Worm (Caenorhabditis elegans) whole organism, L2 larva: Measurements from ENCODE around the gene nhr-177.
A peak's percentile ranks its signal among the peaks of the same experiment; 100 is the strongest.

ENCODE experiments used
- C34F6.9 ChIP-seq: fragments of 150-350 bp; optimal IDR thresholded peaks from 2 replicates; lab custom pipeline; 2014; ENCODE audit warnings: missing biosample characterization, missing genetic modification characterization
- Y55F3AM.14 ChIP-seq: fragments of 200-800 bp; sonication (Bioruptor generic); optimal IDR thresholded peaks from 2 replicates; lab custom pipeline; 2018; ENCODE audit warnings: mild to moderate bottlenecking, missing genetic modification characterization, missing compliant biosample characterization
- ZK546.5 ChIP-seq: sonication (generic microtip); optimal IDR thresholded peaks from 2 replicates; lab custom pipeline; 2017; ENCODE audit warnings: missing biosample characterization, missing genetic modification characterization
- alr-1 ChIP-seq: fragments of 150-350 bp; optimal IDR thresholded peaks from 2 replicates; lab custom pipeline; 2014; ENCODE audit warnings: missing biosample characterization, missing genetic modification characterization
- ceh-16 ChIP-seq: fragments of 150-350 bp; optimal IDR thresholded peaks from 2 replicates; lab custom pipeline; 2014; ENCODE audit warnings: missing biosample characterization, missing genetic modification characterization
- ceh-82 ChIP-seq: fragments of 150-350 bp; optimal IDR thresholded peaks from 2 replicates; lab custom pipeline; 2014; ENCODE audit warnings: missing biosample characterization, missing genetic modification characterization
- crh-2 ChIP-seq: sonication (generic microtip); optimal IDR thresholded peaks from 2 replicates; lab custom pipeline; 2017; ENCODE audit warnings: missing biosample characterization, missing genetic modification characterization
- dmd-4 ChIP-seq: sonication (generic microtip); optimal IDR thresholded peaks from 2 replicates; lab custom pipeline; 2017; ENCODE audit warnings: missing biosample characterization, missing genetic modification characterization
- egl-27 ChIP-seq: sonication (generic microtip); optimal IDR thresholded peaks from 3 replicates; lab custom pipeline; 2017; ENCODE audit warnings: missing biosample characterization, missing genetic modification reagents, missing genetic modification characterization
- elt-1 ChIP-seq: fragments of 150-350 bp; optimal IDR thresholded peaks from 2 replicates; lab custom pipeline; 2014; ENCODE audit warnings: missing biosample characterization, missing genetic modification characterization
- fos-1 ChIP-seq: fragments of 150-350 bp; optimal IDR thresholded peaks from 2 replicates; lab custom pipeline; 2014; ENCODE audit warnings: missing biosample characterization, missing genetic modification characterization
- gmeb-1 ChIP-seq: fragments of 150-350 bp; optimal IDR thresholded peaks from 2 replicates; lab custom pipeline; 2014; ENCODE audit warnings: missing biosample characterization, missing genetic modification characterization
- lin-13 ChIP-seq: fragments of 150-350 bp; optimal IDR thresholded peaks from 2 replicates; lab custom pipeline; 2014; ENCODE audit warnings: missing biosample characterization, missing genetic modification reagents, missing genetic modification characterization
- lin-39 ChIP-seq: fragments of 150-350 bp; optimal IDR thresholded peaks from 2 replicates; lab custom pipeline; 2014; ENCODE audit warnings: missing biosample characterization, missing genetic modification reagents, missing genetic modification characterization
- mbf-1 ChIP-seq: sonication (generic microtip); optimal IDR thresholded peaks from 2 replicates; lab custom pipeline; 2017; ENCODE audit warnings: missing biosample characterization, missing genetic modification characterization
- mdl-1 ChIP-seq, 2 experiments: fragments of 150-350 bp in 1 of 2; sonication (generic microtip) in 1 of 2; optimal IDR thresholded peaks; 2 replicates each; lab custom pipeline; 2017; ENCODE audit warnings: missing biosample characterization in 2 of 2, missing genetic modification characterization in 2 of 2
- nhr-11 ChIP-seq: fragments of 150-350 bp; optimal IDR thresholded peaks from 2 replicates; lab custom pipeline; 2014; ENCODE audit warnings: missing biosample characterization, missing genetic modification characterization
- nhr-12 ChIP-seq: fragments of 150-350 bp; optimal IDR thresholded peaks from 2 replicates; lab custom pipeline; 2014; ENCODE audit warnings: missing biosample characterization, missing genetic modification characterization
- nhr-129 ChIP-seq: fragments of 150-350 bp; optimal IDR thresholded peaks from 2 replicates; lab custom pipeline; 2014; ENCODE audit warnings: missing biosample characterization, missing genetic modification characterization
- nhr-21 ChIP-seq: fragments of 150-350 bp; optimal IDR thresholded peaks from 2 replicates; lab custom pipeline; 2014; ENCODE audit warnings: missing biosample characterization, missing genetic modification characterization
- nhr-23 ChIP-seq: fragments of 150-350 bp; optimal IDR thresholded peaks from 2 replicates; lab custom pipeline; 2014; ENCODE audit warnings: missing biosample characterization, missing genetic modification reagents, missing genetic modification characterization
- nhr-237 ChIP-seq: fragments of 150-350 bp; optimal IDR thresholded peaks from 2 replicates; lab custom pipeline; 2014; ENCODE audit warnings: missing biosample characterization, missing genetic modification characterization
- nhr-25 ChIP-seq: fragments of 150-350 bp; sonication (generic microtip); optimal IDR thresholded peaks from 3 replicates; lab custom pipeline; 2014; ENCODE audit warnings: missing biosample characterization, missing genetic modification characterization
- nhr-6 ChIP-seq: fragments of 150-350 bp; optimal IDR thresholded peaks from 2 replicates; lab custom pipeline; 2014; ENCODE audit warnings: missing biosample characterization, missing genetic modification characterization
- nhr-77 ChIP-seq: fragments of 150-350 bp; optimal IDR thresholded peaks from 2 replicates; lab custom pipeline; 2014; ENCODE audit warnings: missing biosample characterization, missing genetic modification characterization
- peb-1 ChIP-seq: fragments of 150-350 bp; optimal IDR thresholded peaks from 2 replicates; lab custom pipeline; 2014; ENCODE audit warnings: missing biosample characterization, missing genetic modification characterization
- sem-4 ChIP-seq: fragments of 150-350 bp; optimal IDR thresholded peaks from 2 replicates; lab custom pipeline; 2014; ENCODE audit warnings: missing biosample characterization, missing genetic modification reagents, missing genetic modification characterization
- skn-1 ChIP-seq: sonication (generic microtip); optimal IDR thresholded peaks from 2 replicates; lab custom pipeline; 2017; ENCODE audit warnings: missing biosample characterization, missing genetic modification characterization
- sma-3 ChIP-seq: sonication (generic microtip); optimal IDR thresholded peaks from 2 replicates; lab custom pipeline; 2016; ENCODE audit warnings: missing genetic modification reagents, missing genetic modification characterization, missing compliant biosample characterization
- sma-9 ChIP-seq, 2 experiments: fragments of 150-350 bp in 1 of 2; sonication (generic microtip) in 1 of 2; optimal IDR thresholded peaks; 2 replicates each; lab custom pipeline; 2014 to 2016; ENCODE audit warnings: missing genetic modification characterization in 2 of 2, mild to moderate bottlenecking in 1 of 2, missing biosample characterization in 1 of 2, missing compliant biosample characterization in 1 of 2, missing genetic modification reagents in 1 of 2, moderate library complexity in 1 of 2
- snpc-4 ChIP-seq: fragments of 150-350 bp; optimal IDR thresholded peaks from 2 replicates; lab custom pipeline; 2014; ENCODE audit warnings: missing biosample characterization, missing genetic modification characterization
- unc-39 ChIP-seq: fragments of 150-350 bp; optimal IDR thresholded peaks from 2 replicates; lab custom pipeline; 2014; ENCODE audit warnings: missing biosample characterization, missing genetic modification characterization
- unc-55 ChIP-seq: fragments of 150-350 bp; sonication (generic microtip); optimal IDR thresholded peaks from 3 replicates; lab custom pipeline; 2014; ENCODE audit warnings: missing biosample characterization, missing genetic modification reagents, missing genetic modification characterization
- unc-62 ChIP-seq: fragments of 150-350 bp; optimal IDR thresholded peaks from 2 replicates; lab custom pipeline; 2014; ENCODE audit warnings: missing biosample characterization, missing genetic modification reagents, missing genetic modification characterization
- zag-1 ChIP-seq: fragments of 150-350 bp; optimal IDR thresholded peaks from 2 replicates; lab custom pipeline; 2014; ENCODE audit warnings: missing biosample characterization, missing genetic modification characterization
- ztf-1 ChIP-seq: fragments of 200-800 bp; sonication (Bioruptor generic); conservative IDR thresholded peaks from 2 replicates; pipeline ENCODE4 v1.3.6; 2022; ENCODE audit warnings: missing genetic modification characterization, missing compliant biosample characterization
- ztf-11 ChIP-seq: sonication (generic microtip); optimal IDR thresholded peaks from 2 replicates; lab custom pipeline; 2017; ENCODE audit warnings: missing biosample characterization, missing genetic modification characterization
- ztf-4 ChIP-seq: fragments of 150-350 bp; optimal IDR thresholded peaks from 2 replicates; lab custom pipeline; 2014; ENCODE audit warnings: missing biosample characterization, missing genetic modification characterization

The nhr-177 gene

DNA sequence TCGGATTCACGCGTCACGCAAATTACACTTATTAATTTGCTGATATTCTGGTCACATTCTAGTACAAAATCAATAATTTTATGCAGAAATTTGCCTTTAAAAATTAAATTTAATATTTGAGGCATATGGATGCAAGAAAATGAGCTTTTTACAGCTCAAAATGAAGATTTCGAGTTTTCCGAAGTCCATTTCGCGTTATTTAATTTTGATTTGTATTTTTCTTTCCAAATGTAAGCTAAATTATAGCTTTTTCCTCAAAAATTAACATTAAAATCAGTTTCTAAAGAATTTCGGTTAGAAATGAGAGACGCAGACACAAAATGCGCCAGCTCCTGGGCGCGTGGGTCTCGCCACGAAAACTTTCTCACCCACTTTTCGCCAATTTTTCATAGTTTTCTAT lies 23.2 kb upstream of the nhr-177 start, which contains the start of gene F16B4.6:
F16B4.6 (plus strand) TSS at position 301 of the 400 bp plus-strand sequence.
- TF ChIP-seq dmd-4 (tag; lab: Kevin White, UChicago) (no peak), nhr-25 (tag; lab: Kevin White, UChicago) (no peak), sma-9 (GFP tag; optimal IDR thresholded peaks at IDR 0.05; lab: Kevin White, UChicago) (no peak), sma-9 (tag; optimal IDR thresholded peaks at IDR 0.05; lab: Kevin White, UChicago) (no peak), mbf-1 (tag; lab: Kevin White, UChicago) (no peak), unc-62 (GFP tag; lab: Kevin White, UChicago) (no peak), zag-1 (tag; lab: Kevin White, UChicago) (no peak), nhr-21 (tag; lab: Kevin White, UChicago) (no peak), peb-1 (tag; lab: Kevin White, UChicago) (no peak), ceh-82 (no peak), lin-13 (GFP tag; lab: Kevin White, UChicago) (no peak), mdl-1 (tag; optimal IDR thresholded peaks at IDR 0.05; lab: Kevin White, UChicago) (no peak), sem-4 (no peak), C34F6.9 (tag; lab: Kevin White, UChicago) (no peak), nhr-6 (no peak), ztf-1 (no peak), ztf-4 (tag; lab: Kevin White, UChicago) (no peak), alr-1 (tag; lab: Kevin White, UChicago) (no peak), ceh-16 (tag; lab: Kevin White, UChicago) (no peak), egl-27 (tag; lab: Kevin White, UChicago) (no peak), unc-55 (GFP tag; lab: Kevin White, UChicago) (no peak)

DNA sequence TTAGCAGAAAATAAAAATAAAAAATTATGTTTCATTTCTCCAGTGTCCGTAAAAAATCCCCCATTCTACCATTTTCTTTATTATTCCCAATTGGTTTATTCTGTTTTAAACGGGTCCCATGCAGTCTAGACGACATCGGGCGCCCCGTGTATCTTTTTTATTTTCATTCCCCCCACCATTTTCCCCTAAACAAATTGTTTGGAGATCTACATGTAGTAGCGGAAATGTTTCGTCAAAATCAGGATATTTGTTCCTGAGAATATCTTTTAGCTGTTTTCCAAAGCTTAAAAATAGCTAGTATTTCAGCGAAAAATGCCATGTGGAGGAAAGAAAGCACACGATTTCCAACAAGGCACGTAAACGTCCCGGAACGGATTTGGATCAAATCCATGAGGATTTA lies 21.9 kb upstream of the nhr-177 start, which contains the start of gene F16B4.5:
F16B4.5 (plus strand) TSS at position 301 of the 400 bp plus-strand sequence.
- TF ChIP-seq nhr-129 (tag; lab: Kevin White, UChicago) (no peak), zag-1 (tag; lab: Kevin White, UChicago) (no peak), mdl-1 (tag; optimal IDR thresholded peaks at IDR 0.05; lab: Kevin White, UChicago) (no peak), sma-3 (GFP tag; lab: Kevin White, UChicago) (no peak), crh-2 (tag; lab: Kevin White, UChicago) (no peak), unc-55 (GFP tag; lab: Kevin White, UChicago) (no peak)

DNA sequence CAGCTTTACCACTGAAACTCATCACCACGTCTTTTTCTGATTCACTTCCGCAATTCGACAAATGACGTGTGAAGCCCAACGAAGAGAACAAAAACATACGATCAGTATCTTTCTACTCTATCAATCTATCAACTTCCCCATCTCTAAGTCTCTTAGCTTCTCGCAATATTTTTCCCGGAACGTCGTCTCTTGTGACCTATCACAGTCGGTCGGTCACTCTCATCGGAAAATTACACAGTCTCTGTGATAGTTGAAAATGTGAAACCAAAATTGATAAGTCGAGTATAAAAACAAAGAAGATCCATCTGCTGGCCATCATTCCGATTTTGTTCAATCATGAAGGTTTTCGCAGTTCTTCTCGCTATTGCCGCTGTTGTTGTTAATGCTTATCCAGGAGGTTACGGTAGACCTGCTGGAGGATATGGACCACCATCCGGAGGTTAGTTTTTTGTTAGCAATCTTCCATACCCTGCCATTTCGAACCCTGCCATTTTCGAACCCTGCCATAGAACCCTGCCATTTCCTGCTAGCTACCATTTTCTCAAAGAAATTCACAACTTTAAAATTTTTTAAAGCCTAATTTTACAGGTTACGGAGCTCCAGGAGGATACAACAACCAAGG lies 16.2 kb upstream of the nhr-177 start, which contains the start of gene F16B4.4:
F16B4.4 (plus strand) TSS at position 221 of the 622 bp plus-strand sequence.
- TF ChIP-seq sem-4 (no peak), gmeb-1 (tag; lab: Kevin White, UChicago) (peak; percentile 9), nhr-21 (tag; lab: Kevin White, UChicago) (peak; percentile 41), sma-3 (GFP tag; lab: Kevin White, UChicago) (peak; percentile 67), nhr-23 (no peak), fos-1 (tag; lab: Kevin White, UChicago) (peak; percentile 24), crh-2 (tag; lab: Kevin White, UChicago) (peak; percentile 9), nhr-25 (tag; lab: Kevin White, UChicago) (peak; percentile 19), sma-9 (GFP tag; optimal IDR thresholded peaks at IDR 0.05; lab: Kevin White, UChicago) (peak; percentile 3), sma-9 (tag; optimal IDR thresholded peaks at IDR 0.05; lab: Kevin White, UChicago) (no peak)

DNA sequence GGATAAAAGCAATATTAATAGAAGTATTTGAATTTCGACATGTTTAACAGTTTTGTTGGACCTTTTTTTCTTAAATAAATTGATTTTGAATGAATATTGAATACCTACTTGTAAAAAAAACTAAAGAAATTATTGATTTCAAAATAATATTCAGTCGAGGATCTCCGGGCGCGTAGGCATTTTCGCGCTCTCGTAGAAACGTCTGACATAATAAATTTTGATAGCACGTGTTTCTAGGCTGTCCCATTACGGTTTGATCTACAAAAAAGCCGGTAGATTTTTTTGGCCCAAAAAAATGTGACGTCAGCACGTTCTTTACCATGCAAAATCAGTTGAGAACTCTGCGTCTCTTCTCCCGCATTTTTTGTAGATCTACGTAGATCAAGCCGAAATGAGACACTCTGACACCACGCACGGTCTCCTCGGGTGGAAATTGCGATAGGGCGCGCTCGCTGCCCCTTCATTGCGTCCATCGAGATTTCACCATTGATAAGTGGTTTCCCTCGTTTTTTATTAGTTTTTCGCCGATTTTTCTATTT lies 15.4 kb upstream of the nhr-177 start:
- TF ChIP-seq sma-3 (GFP tag; lab: Kevin White, UChicago) (peak; percentile 48), nhr-77 (tag; lab: Kevin White, UChicago) (no peak)

DNA sequence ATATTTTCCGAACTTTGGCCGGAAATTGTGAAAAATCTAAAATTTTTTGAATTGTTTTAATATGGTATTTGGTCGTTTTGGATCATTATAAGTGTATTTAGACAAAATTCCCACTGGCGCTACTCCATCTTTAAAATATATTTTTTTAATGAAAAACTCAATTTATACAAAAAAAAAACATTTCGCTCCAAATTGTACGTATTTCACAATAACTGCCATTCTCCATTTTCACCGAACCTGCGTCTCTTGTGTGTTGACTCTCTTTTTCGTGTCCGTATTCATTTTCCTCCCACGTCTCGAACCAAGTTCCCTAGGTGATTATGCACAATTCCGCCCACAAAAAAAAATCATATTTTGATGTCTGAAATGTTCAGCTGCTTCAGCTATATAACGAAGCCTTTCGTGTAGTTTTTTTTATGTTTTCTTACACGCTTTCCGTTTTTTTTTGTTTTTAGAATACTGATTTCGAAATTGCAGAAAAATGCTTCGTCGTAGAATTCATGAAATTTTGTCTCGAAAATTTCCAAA lies 9.4 kb upstream of the nhr-177 start, which contains the start of gene F16B4.2:
F16B4.2 (plus strand) TSS at position 478 of the 528 bp plus-strand sequence.
- no peak for TF ChIP-seq lin-39 (tag; lab: Kevin White, UChicago)
- TF ChIP-seq elt-1 (tag; lab: Kevin White, UChicago): no peak
- no peak for TF ChIP-seq nhr-12
- no peak for TF ChIP-seq unc-39 (tag; lab: Kevin White, UChicago)
- no peak for TF ChIP-seq ztf-11 (tag; lab: Kevin White, UChicago)
- no peak for TF ChIP-seq crh-2 (tag; lab: Kevin White, UChicago)
- TF ChIP-seq nhr-77 (tag; lab: Kevin White, UChicago): no peak
- TF ChIP-seq nhr-237 (tag; lab: Kevin White, UChicago): no peak
- TF ChIP-seq skn-1 (tag; lab: Kevin White, UChicago): no peak
- no peak for TF ChIP-seq nhr-6
- no peak for TF ChIP-seq nhr-11 (tag; lab: Kevin White, UChicago)
- no peak for TF ChIP-seq Y55F3AM.14 (GFP tag; lab: Kevin White, UChicago)
- TF ChIP-seq ZK546.5 (tag; lab: Kevin White, UChicago): no peak
- no peak for TF ChIP-seq unc-62 (GFP tag; lab: Kevin White, UChicago)
- TF ChIP-seq lin-13 (GFP tag; lab: Kevin White, UChicago): no peak
- no peak for TF ChIP-seq fos-1 (tag; lab: Kevin White, UChicago)
- no peak for TF ChIP-seq snpc-4 (tag; lab: Kevin White, UChicago)
